Worm (Caenorhabditis elegans): ENCODE measurements around the gene gtf-2F2.

Gene gtf-2F2

DNA sequence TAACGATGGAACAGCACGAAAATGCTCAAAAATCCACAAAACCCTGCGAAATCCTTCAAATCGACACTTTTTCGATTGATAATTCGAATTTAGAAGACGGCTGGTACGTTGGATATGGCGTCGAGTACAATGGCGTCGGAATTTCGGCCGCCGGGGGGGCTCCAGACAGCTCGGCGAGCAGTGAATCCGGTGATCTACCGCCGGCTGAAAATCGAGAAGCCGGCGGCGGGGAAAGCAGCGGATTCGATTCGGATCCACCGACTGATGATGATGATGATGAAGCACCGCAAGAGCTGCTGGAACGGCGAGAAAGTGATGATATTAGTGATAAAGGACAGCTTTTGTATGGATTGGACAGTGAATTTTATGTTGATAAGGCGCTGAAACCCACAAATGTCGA is 2.8 kb upstream of the gtf-2F2 start:
- TF ChIP-seq ztf-1 (GFP tag; conservative IDR thresholded peaks at IDR 0.05) (no peak), lsy-2 (tag; optimal IDR thresholded peaks at IDR 0.05) (no peak), ZK546.5 (tag; optimal IDR thresholded peaks at IDR 0.05) (no peak), C34F6.9 (tag; optimal IDR thresholded peaks at IDR 0.05) (no peak), ceh-82 (tag; optimal IDR thresholded peaks at IDR 0.05) (no peak), crh-2 (tag; optimal IDR thresholded peaks at IDR 0.05) (no peak), nhr-6 (tag; optimal IDR thresholded peaks at IDR 0.05) (no peak), peb-1 (tag; optimal IDR thresholded peaks at IDR 0.05) (no peak), aly-2 (tag; optimal IDR thresholded peaks at IDR 0.05) (no peak), nhr-25 (tag; optimal IDR thresholded peaks at IDR 0.05) (no peak), lin-13 (GFP tag; optimal IDR thresholded peaks at IDR 0.05) (no peak)

DNA sequence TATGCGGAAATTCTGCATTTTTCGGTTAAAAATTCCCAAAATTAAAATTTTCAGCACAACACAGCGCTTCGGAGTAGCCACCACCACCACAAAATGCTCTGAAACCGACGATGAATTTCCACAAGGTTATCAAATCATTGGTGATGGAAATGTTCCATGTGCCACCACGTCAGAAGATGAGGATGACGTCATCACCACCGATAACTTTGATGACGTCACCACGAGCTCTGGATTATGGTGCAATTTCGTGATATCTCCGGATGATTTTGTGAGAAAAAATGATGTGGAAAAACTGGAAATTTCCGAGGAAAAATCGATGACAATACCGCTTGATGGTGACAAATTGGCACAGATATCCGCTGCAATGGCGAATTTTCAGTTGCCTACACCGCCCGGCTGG is 723 bp upstream of the gtf-2F2 start:
- TF ChIP-seq unc-39 (tag; optimal IDR thresholded peaks at IDR 0.05) (no peak), mab-5 (tag; optimal IDR thresholded peaks at IDR 0.05) (no peak), nhr-237 (tag; optimal IDR thresholded peaks at IDR 0.05) (no peak), ztf-1 (GFP tag; conservative IDR thresholded peaks at IDR 0.05) (no peak), aly-2 (tag; optimal IDR thresholded peaks at IDR 0.05) (no peak), fos-1 (tag; optimal IDR thresholded peaks at IDR 0.05) (no peak), dmd-4 (tag; optimal IDR thresholded peaks at IDR 0.05) (no peak), nhr-10 (tag; optimal IDR thresholded peaks at IDR 0.05) (no peak), sem-4 (tag; optimal IDR thresholded peaks at IDR 0.05) (no peak), R02D3.7 (tag; optimal IDR thresholded peaks at IDR 0.05) (no peak), elt-3 (tag; optimal IDR thresholded peaks at IDR 0.05) (no peak), nhr-23 (tag; optimal IDR thresholded peaks at IDR 0.05) (no peak), lin-39 (tag; optimal IDR thresholded peaks at IDR 0.05) (no peak), unc-62 (GFP tag; optimal IDR thresholded peaks at IDR 0.05) (no peak), lsy-2 (tag; optimal IDR thresholded peaks at IDR 0.05) (no peak), ceh-82 (tag; optimal IDR thresholded peaks at IDR 0.05) (no peak), Y55F3AM.14 (GFP tag; optimal IDR thresholded peaks at IDR 0.05) (no peak), sma-9 (GFP tag; optimal IDR thresholded peaks at IDR 0.05) (no peak), sma-9 (tag; optimal IDR thresholded peaks at IDR 0.05) (no peak), crh-2 (tag; optimal IDR thresholded peaks at IDR 0.05) (no peak)

DNA sequence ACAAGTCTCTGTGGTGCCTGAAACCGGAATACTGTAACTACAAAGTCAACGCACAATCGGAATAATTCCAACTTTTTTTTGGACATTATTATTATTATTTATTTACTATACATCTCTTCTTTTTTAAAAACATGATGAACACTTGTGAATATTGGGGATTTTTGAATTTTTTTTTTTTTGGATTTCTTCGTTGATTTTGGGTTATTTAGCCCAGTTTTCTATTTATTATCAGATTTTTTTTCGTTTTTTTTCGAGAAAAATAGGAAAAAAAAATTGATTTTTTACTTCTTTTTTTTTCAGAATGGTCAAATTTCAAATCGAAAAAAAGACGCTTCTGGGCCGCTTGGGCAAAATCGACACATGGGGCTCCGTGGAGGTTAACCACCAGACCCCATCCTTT is 4.3 kb downstream of the gtf-2F2 start, which contains the start of gene tgt-2:
Gene tgt-2 (plus strand): TSS at position 301 of the 400 bp plus-strand sequence.
- TF ChIP-seq sma-3 (GFP tag; optimal IDR thresholded peaks at IDR 0.05), result no peak
- no peak for TF ChIP-seq R02D3.7 (tag; optimal IDR thresholded peaks at IDR 0.05)
- no peak for TF ChIP-seq Y55F3AM.14 (GFP tag; optimal IDR thresholded peaks at IDR 0.05)
- TF ChIP-seq F13H6.1 (tag; optimal IDR thresholded peaks at IDR 0.05), result no peak

DNA sequence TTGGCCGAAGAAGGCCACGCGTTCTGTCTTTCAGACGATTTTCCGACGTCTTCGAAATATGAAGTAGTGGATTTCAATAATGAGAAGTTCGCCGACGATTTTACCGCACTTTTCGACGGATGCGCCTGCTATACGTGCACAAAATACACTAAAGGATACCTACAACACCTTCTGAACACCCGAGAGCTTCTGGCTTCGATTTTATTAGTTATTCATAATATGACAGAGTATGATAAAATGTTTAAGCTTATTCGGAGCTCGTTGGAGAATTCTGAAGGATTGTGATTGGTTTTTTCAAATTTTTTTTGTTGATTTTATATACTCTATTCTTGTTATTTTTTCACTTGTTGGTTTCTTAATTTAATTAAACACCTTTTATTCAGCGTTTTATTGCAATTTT is 6.8 kb downstream of the gtf-2F2 start:
- TF ChIP-seq ceh-16 (tag; optimal IDR thresholded peaks at IDR 0.05), result no peak

DNA sequence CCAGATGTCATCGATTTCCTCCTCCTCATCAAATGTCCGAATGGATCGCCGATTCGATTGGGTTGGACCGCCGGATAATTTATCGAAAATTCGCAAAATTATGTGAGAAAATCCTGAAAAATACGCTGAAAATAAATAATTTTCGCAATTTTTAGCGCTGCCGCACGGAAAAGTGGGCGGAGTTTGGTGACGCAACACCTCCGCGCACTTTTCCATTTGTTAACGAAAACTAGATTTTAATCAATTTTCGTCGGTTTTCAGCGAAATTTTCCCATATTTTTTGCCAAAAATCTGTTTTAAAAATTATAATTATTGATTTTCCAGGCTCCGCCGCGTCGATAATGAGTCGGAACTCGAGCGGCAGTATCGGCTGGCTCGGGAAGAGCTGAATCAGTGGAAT is 7.3 kb downstream of the gtf-2F2 start, which contains the start of gene Y39B6A.34:
Gene Y39B6A.34 (plus strand): TSS at position 3 of the 400 bp plus-strand sequence.
- TF ChIP-seq unc-55 (GFP tag; optimal IDR thresholded peaks at IDR 0.05) (peak; percentile 41), C34F6.9 (tag; optimal IDR thresholded peaks at IDR 0.05) (peak; percentile 23), elt-3 (tag; optimal IDR thresholded peaks at IDR 0.05) (no peak), F13H6.1 (tag; optimal IDR thresholded peaks at IDR 0.05) (peak; percentile 13), elt-1 (tag; optimal IDR thresholded peaks at IDR 0.05) (no peak), ZK546.5 (tag; optimal IDR thresholded peaks at IDR 0.05) (no peak), lsy-2 (tag; optimal IDR thresholded peaks at IDR 0.05) (peak in 1 of 2 experiments; percentile 24), sma-9 (GFP tag; optimal IDR thresholded peaks at IDR 0.05) (peak; percentile 25), sma-9 (tag; optimal IDR thresholded peaks at IDR 0.05) (no peak)

DNA sequence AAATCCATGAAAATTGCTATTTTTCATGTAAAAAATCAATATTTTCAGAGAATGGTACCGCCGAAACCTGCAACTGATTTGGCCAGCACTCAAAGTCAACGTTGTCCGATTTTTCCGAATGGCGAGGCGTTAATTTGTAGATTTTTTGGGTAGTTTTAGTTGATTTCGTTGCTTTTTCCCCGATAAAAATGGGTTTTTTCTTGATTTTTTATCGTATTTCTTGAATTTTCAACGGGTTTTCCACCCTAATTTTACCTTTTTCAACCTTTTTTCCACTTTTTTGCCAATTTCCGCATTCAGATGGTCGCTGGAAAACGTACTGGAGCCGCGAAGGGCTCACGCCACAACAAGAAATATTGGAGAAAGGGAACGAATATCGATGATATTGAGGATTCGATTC is 7.9 kb downstream of the gtf-2F2 start, which contains the start of gene Y39B6A.33:
Gene Y39B6A.33 (plus strand): TSS at position 301 of the 400 bp plus-strand sequence.
- TF ChIP-seq nhr-12 (tag; optimal IDR thresholded peaks at IDR 0.05) (no peak), ama-1 (optimal IDR thresholded peaks at IDR 0.05) (no peak), peb-1 (tag; optimal IDR thresholded peaks at IDR 0.05) (no peak), ztf-1 (GFP tag; conservative IDR thresholded peaks at IDR 0.05) (no peak), F13H6.1 (tag; optimal IDR thresholded peaks at IDR 0.05) (no peak), nhr-11 (tag; optimal IDR thresholded peaks at IDR 0.05) (no peak), mdl-1 (tag; optimal IDR thresholded peaks at IDR 0.05) (no peak), elt-1 (tag; optimal IDR thresholded peaks at IDR 0.05) (no peak), nhr-25 (tag; optimal IDR thresholded peaks at IDR 0.05) (no peak), sma-9 (GFP tag; optimal IDR thresholded peaks at IDR 0.05) (no peak), sma-9 (tag; optimal IDR thresholded peaks at IDR 0.05) (no peak)

Measured in whole organism, L2 larva.